Fruit fly (Drosophila melanogaster) whole organism, adult: ENCODE data around the gene CG7728.

Experiments used
- CG11617 ChIP-seq: fragments of 200-800 bp; sonication (Bioruptor generic); optimal IDR thresholded peaks from 2 replicates; lab custom pipeline; 2017; ENCODE audit warnings: mild to moderate bottlenecking, missing biosample characterization, missing genetic modification reagents, missing genetic modification characterization
- CG12768 ChIP-seq: fragments of 200-800 bp; sonication (Bioruptor generic); optimal IDR thresholded peaks from 2 replicates; lab custom pipeline; 2017; ENCODE audit warnings: missing biosample characterization, missing genetic modification characterization, mild to moderate bottlenecking, moderate library complexity, missing genetic modification reagents
- CG14711 ChIP-seq: fragments of 200-800 bp; sonication (Bioruptor generic); optimal IDR thresholded peaks from 2 replicates; lab custom pipeline; 2018; ENCODE audit warnings: missing biosample characterization, mild to moderate bottlenecking, missing genetic modification characterization, moderate library complexity
- CG1620 ChIP-seq: fragments of 200-800 bp; sonication (Bioruptor generic); optimal IDR thresholded peaks from 2 replicates; lab custom pipeline; 2016; ENCODE audit warnings: missing biosample characterization, missing genetic modification characterization
- CG33017 ChIP-seq: fragments of 200-800 bp; sonication (Bioruptor generic); optimal IDR thresholded peaks from 2 replicates; lab custom pipeline; 2018; ENCODE audit warnings: missing biosample characterization, mild to moderate bottlenecking, missing genetic modification characterization, moderate library complexity
- CG5204 ChIP-seq: fragments of 200-800 bp; sonication (Bioruptor generic); optimal IDR thresholded peaks from 2 replicates; lab custom pipeline; 2016; ENCODE audit warnings: missing biosample characterization, missing genetic modification characterization
- CG7045 ChIP-seq: fragments of 200-800 bp; sonication (Bioruptor generic); optimal IDR thresholded peaks from 2 replicates; lab custom pipeline; 2017; ENCODE audit warnings: missing biosample characterization, mild to moderate bottlenecking, missing genetic modification characterization
- CG7101 ChIP-seq: fragments of 200-800 bp; sonication (Bioruptor generic); optimal IDR thresholded peaks from 2 replicates; lab custom pipeline; 2018; ENCODE audit warnings: missing biosample characterization, mild to moderate bottlenecking, missing genetic modification characterization, moderate library complexity
- Clk ChIP-seq: fragments of 200-800 bp; sonication (Bioruptor generic); optimal IDR thresholded peaks from 2 replicates; lab custom pipeline; 2017; ENCODE audit warnings: missing biosample characterization, missing genetic modification characterization
- Crg-1 ChIP-seq: fragments of 200-800 bp; sonication (Bioruptor generic); optimal IDR thresholded peaks from 2 replicates; lab custom pipeline; 2016; ENCODE audit warnings: missing biosample characterization, missing genetic modification characterization
- Hr96 ChIP-seq: fragments of 200-800 bp; sonication (Bioruptor generic); optimal IDR thresholded peaks from 2 replicates; lab custom pipeline; 2016; ENCODE audit warnings: missing biosample characterization, missing genetic modification characterization
- Mnt ChIP-seq: fragments of 200-800 bp; sonication (Bioruptor generic); optimal IDR thresholded peaks from 2 replicates; lab custom pipeline; 2016; ENCODE audit warnings: missing biosample characterization, mild to moderate bottlenecking, missing genetic modification characterization
- bab1 ChIP-seq: fragments of 200-800 bp; sonication (Bioruptor generic); optimal IDR thresholded peaks from 3 replicates; lab custom pipeline; 2019; ENCODE audit warnings: missing biosample characterization, mild to moderate bottlenecking, missing genetic modification characterization, moderate library complexity
- cic ChIP-seq: fragments of 200-800 bp; sonication (Bioruptor generic); optimal IDR thresholded peaks from 2 replicates; lab custom pipeline; 2017; ENCODE audit warnings: missing biosample characterization, mild to moderate bottlenecking, missing genetic modification characterization, moderate library complexity
- cnc ChIP-seq, 2 experiments: fragments of >200 bp; optimal IDR thresholded peaks; 2 replicates each; lab custom pipeline; 2017
- kay ChIP-seq: fragments of 200-800 bp; sonication (Bioruptor generic); peaks from one replicate; lab custom pipeline; 2016; ENCODE audit warnings: missing biosample characterization, missing genetic modification characterization, borderline replicate concordance
- ovo ChIP-seq: fragments of 200-800 bp; sonication (Bioruptor generic); optimal IDR thresholded peaks from 2 replicates; lab custom pipeline; 2016; ENCODE audit warnings: missing biosample characterization, missing genetic modification characterization
- pad ChIP-seq: fragments of 200-800 bp; sonication (Bioruptor generic); optimal IDR thresholded peaks from 3 replicates; lab custom pipeline; 2017; ENCODE audit warnings: missing biosample characterization, missing genetic modification characterization, mild to moderate bottlenecking, moderate library complexity, missing genetic modification reagents
- tj ChIP-seq: fragments of 200-800 bp; sonication (Bioruptor generic); optimal IDR thresholded peaks from 3 replicates; lab custom pipeline; 2017; ENCODE audit warnings: missing biosample characterization, mild to moderate bottlenecking, missing genetic modification characterization, moderate library complexity
- toe ChIP-seq: fragments of 200-800 bp; sonication (Bioruptor generic); optimal IDR thresholded peaks from 2 replicates; lab custom pipeline; 2016; ENCODE audit warnings: missing biosample characterization, missing genetic modification characterization

The CG7728 gene

DNA sequence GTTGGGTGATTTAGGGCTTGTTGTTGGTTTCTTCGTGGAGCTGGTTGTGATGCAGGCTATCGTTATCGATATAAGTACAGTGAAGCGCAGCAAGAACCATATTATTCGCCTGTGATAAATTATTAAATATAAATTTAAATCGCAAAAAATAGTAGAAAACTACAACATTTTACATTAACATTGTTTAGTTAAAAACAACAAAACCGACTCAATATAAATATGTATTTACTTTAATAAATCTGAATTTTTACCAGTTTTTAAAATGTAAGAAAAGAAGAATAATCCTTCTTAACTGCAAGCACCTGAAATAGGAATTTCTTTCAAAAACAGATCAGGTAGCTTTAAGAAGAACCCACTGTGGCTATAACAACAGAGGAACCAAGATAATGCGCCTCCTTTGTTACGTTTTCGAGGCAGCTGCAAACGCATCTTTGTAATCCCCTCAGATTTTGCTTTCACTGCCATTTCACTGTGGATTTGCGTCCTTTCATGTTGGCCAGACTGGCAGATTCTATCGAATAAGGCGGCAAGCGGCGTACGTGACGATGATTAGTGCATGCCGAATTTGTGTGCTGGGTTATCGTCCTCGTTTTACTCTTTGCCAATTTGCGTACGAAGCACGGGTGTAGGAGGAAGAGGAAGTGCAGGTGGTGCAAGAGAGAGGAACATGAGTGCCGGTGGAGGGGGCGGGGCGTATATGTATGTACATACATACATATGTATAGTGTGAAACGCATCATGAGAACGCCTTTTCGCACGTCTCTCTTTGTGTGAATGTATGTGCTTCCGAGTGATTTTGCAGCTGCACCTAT, 5.6 kb upstream of the CG7728 start:
- no peak for TF ChIP-seq CG7101
- no peak for TF ChIP-seq ovo (GFP tag; lab: Kevin White, UChicago)
- TF ChIP-seq pad (GFP tag; lab: Kevin White, UChicago) = no peak
- peak in 1 of 2 experiments; percentile 19 for TF ChIP-seq cnc (optimal IDR thresholded peaks at IDR 0.05; lab: Kevin White, UChicago)
- TF ChIP-seq CG33017 (tag; lab: Kevin White, UChicago) = no peak
- no peak for TF ChIP-seq tj
- TF ChIP-seq toe (GFP tag; lab: Kevin White, UChicago) = no peak
- TF ChIP-seq CG11617 = no peak
- no peak for TF ChIP-seq Clk (GFP tag; lab: Kevin White, UChicago)
- peak; percentile 35 for TF ChIP-seq CG12768 (GFP tag; lab: Kevin White, UChicago)
- peak; percentile 91 for TF ChIP-seq kay (GFP tag; lab: Kevin White, UChicago)
- no peak for TF ChIP-seq Mnt (GFP tag; lab: Kevin White, UChicago)
- TF ChIP-seq Hr96 (GFP tag; lab: Kevin White, UChicago) = peak; percentile 18
- no peak for TF ChIP-seq CG1620 (GFP tag; lab: Kevin White, UChicago)
- TF ChIP-seq CG7045 (GFP tag; lab: Kevin White, UChicago) = no peak
- no peak for TF ChIP-seq bab1 (GFP tag; lab: Kevin White, UChicago)
- TF ChIP-seq Crg-1 = no peak
- peak; percentile 48 for TF ChIP-seq cic (GFP tag; lab: Kevin White, UChicago)
- TF ChIP-seq CG5204 = no peak
- TF ChIP-seq CG14711 (tag; lab: Kevin White, UChicago) = no peak

DNA sequence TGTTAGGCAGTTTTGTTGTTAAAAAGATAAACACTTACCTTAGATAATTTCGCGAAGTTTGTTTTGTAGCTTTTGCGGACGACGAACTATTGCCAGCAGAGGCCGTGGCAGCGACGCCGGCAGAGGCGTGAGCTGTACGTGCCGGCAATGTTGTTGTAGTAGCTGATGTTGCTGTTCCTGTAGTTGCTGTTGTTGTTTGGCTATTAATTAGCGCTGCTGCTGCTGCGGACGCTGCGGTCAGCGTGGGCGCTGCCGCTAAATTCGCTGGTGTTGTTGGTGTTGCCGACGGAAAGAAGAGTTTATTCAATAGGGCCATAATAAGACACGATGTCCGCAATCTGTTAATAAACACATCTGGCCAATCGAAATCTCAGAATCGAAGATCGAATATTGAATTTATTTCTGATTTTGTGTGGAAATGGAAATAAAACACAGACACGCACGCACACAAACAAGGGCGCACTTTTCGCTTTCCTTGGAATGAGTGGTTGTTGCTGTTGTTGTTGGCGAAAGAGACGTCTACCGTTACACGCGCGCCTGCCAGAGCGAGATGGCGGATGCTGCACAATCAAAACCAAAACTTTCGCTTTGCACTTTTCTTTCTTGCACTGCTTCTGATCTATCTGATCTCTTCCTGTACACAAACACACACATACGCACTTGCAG, 4.9 kb upstream of the CG7728 start:
- no peak for TF ChIP-seq kay (GFP tag; lab: Kevin White, UChicago)
- TF ChIP-seq CG7045 (GFP tag; lab: Kevin White, UChicago) = no peak
- peak; percentile 60 for TF ChIP-seq ovo (GFP tag; lab: Kevin White, UChicago)
- TF ChIP-seq CG33017 (tag; lab: Kevin White, UChicago) = no peak
- TF ChIP-seq Crg-1 = no peak
- TF ChIP-seq Mnt (GFP tag; lab: Kevin White, UChicago) = peak; percentile 6
- no peak for TF ChIP-seq CG7101

DNA sequence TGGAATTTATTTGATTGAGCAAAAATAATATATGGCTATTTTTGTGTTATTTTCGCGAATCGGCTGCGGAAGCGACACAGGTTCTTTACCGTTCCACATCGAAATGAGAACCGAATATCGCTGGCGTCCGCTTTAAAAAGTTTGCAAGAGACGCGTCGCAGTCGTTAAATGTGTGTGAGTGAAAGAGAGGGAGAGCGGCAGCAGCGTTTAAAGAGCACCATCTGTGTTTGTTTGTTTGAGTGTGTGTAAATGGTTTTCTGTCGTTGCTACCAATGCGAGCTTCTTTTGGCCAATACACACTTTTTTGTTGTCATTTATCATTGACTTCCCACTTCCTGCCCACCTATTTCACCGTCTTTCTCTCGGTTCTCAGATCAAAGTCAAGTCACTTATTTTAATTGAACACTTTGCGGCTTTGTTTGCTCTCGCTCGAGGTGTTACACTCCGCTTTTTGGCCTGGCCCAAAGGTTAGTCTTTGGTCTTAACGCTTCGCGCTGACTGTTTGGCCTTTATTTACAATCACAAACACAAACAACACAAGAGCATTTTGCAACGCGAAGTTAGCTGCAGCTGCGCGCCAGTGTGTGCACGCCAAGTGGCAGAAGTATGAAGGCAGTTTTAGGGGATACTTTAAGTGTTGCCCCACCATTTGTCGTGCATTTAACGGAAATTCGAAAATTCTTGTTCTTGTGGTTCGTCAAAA, 4.2 kb upstream of the CG7728 start, which contains the start of gene CG3764:
Gene CG3764 (minus strand): TSS at position 549 of the 703 bp plus-strand sequence.
- TF ChIP-seq CG33017 (tag; lab: Kevin White, UChicago) (peak; percentile 62), CG7045 (GFP tag; lab: Kevin White, UChicago) (peak; percentile 62), tj (peak; percentile 84), ovo (GFP tag; lab: Kevin White, UChicago) (peak; percentile 85), kay (GFP tag; lab: Kevin White, UChicago) (no peak), pad (GFP tag; lab: Kevin White, UChicago) (peak; percentile 69), CG5204 (no peak), cnc (optimal IDR thresholded peaks at IDR 0.05; lab: Kevin White, UChicago) (no peak), Hr96 (GFP tag; lab: Kevin White, UChicago) (peak; percentile 63), CG14711 (tag; lab: Kevin White, UChicago) (peak; percentile 39), CG11617 (peak; percentile 67), CG12768 (GFP tag; lab: Kevin White, UChicago) (peak; percentile 92), toe (GFP tag; lab: Kevin White, UChicago) (peak; percentile 34), CG7101 (peak; percentile 76), Mnt (GFP tag; lab: Kevin White, UChicago) (peak; percentile 70), bab1 (GFP tag; lab: Kevin White, UChicago) (peak; percentile 90), cic (GFP tag; lab: Kevin White, UChicago) (peak; percentile 50), Clk (GFP tag; lab: Kevin White, UChicago) (no peak), CG1620 (GFP tag; lab: Kevin White, UChicago) (peak; percentile 69), Crg-1 (peak; percentile 71)

DNA sequence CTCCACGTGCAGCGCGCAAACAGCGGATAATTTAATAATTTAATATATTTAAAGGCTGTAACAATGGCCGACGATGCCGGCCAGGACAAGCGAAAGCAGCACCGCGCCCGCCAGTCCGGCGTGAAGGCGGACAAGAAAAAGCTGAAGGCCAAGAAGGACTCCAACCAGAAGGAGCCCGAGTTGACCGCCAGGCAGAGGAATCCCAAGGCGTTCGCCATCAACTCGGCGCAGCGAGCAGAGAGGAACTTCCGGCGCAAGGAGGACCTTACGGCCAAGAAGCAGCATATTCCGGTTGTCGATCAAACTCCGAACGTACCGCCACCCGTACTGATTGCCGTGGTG, 211 bp downstream of the CG7728 start:
- no peak for TF ChIP-seq Hr96 (GFP tag; lab: Kevin White, UChicago)
- TF ChIP-seq pad (GFP tag; lab: Kevin White, UChicago) = no peak
- no peak for TF ChIP-seq CG11617
- TF ChIP-seq CG14711 (tag; lab: Kevin White, UChicago) = no peak
- no peak for TF ChIP-seq CG7101
- no peak for TF ChIP-seq tj
- TF ChIP-seq CG5204 = no peak
- no peak for TF ChIP-seq kay (GFP tag; lab: Kevin White, UChicago)
- no peak for TF ChIP-seq ovo (GFP tag; lab: Kevin White, UChicago)
- TF ChIP-seq bab1 (GFP tag; lab: Kevin White, UChicago) = no peak
- no peak for TF ChIP-seq cnc (optimal IDR thresholded peaks at IDR 0.05; lab: Kevin White, UChicago)

DNA sequence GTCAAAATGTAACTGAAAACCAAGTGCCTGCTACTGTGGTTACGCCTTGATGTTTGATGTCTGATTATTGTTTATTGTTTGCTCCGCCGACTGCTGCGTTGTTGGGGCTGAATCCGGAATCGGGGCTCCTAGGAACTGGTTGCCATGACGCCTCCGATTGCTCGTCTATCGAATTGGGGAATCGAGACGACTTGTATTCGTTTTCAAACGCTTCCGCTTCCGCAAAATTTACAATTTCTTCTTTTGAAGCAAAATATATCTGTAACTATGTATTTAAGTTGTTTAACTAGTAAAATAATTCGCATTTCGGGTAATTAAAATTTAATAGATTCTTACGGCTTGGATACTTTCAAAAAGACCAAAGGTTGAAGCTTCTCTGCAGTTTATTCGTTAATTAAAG, 6.4 kb downstream of the CG7728 start, which contains the start of gene CG6652:
Gene CG6652 (minus strand): TSS at position 101 of the 400 bp plus-strand sequence.
- TF ChIP-seq bab1 (GFP tag; lab: Kevin White, UChicago) (no peak), toe (GFP tag; lab: Kevin White, UChicago) (no peak), CG7045 (GFP tag; lab: Kevin White, UChicago) (no peak), Clk (GFP tag; lab: Kevin White, UChicago) (no peak), kay (GFP tag; lab: Kevin White, UChicago) (no peak), CG14711 (tag; lab: Kevin White, UChicago) (no peak), CG33017 (tag; lab: Kevin White, UChicago) (no peak), Hr96 (GFP tag; lab: Kevin White, UChicago) (no peak), ovo (GFP tag; lab: Kevin White, UChicago) (no peak), CG5204 (no peak), pad (GFP tag; lab: Kevin White, UChicago) (no peak), CG11617 (no peak)
